Fruit fly (Drosophila melanogaster) whole organism, embryonic: ENCODE results near the gene CG43245.
A peak's percentile ranks its signal among the peaks of the same experiment; 100 is the strongest.

Source experiments
- Ada2b ChIP-seq: fragments of 200-800 bp; sonication (Bioruptor generic); IDR thresholded peaks from 2 replicates; pipeline ENCODE4 v1.3.6; 2022; ENCODE audit warnings: missing biosample characterization, missing genetic modification characterization
- Awh ChIP-seq: fragments of 200-800 bp; sonication (Bioruptor generic); IDR thresholded peaks from 2 replicates; pipeline ENCODE4, ENCODE4 v1.3.6; 2022; ENCODE audit warnings: missing biosample characterization, missing genetic modification characterization
- Bgb ChIP-seq: fragments of 200-800 bp; sonication (Bioruptor generic); IDR thresholded peaks from 2 replicates; pipeline ENCODE4 v1.3.6; 2022; ENCODE audit warnings: missing biosample characterization, missing genetic modification characterization; ENCODE audit not compliant: partially characterized antibody
- CG10321 ChIP-seq: fragments of 200-800 bp; sonication (Bioruptor generic); IDR thresholded peaks from 2 replicates; pipeline ENCODE4 v1.3.6; 2022; ENCODE audit warnings: missing biosample characterization, missing genetic modification characterization
- CG10431 ChIP-seq: fragments of 200-800 bp; sonication (Bioruptor generic); optimal IDR thresholded peaks from 3 replicates; lab custom pipeline; 2018; ENCODE audit warnings: missing biosample characterization, mild to moderate bottlenecking, missing genetic modification characterization
- CG11504 ChIP-seq: fragments of 200-800 bp; sonication (Bioruptor generic); optimal IDR thresholded peaks from 3 replicates; lab custom pipeline; 2019; ENCODE audit warnings: missing biosample characterization, mild to moderate bottlenecking, missing genetic modification characterization, moderate library complexity
- CG12744 ChIP-seq: fragments of 200-800 bp; sonication (Bioruptor generic); optimal IDR thresholded peaks from 2 replicates; lab custom pipeline; 2016; ENCODE audit warnings: missing biosample characterization, missing genetic modification characterization
- CG14710 ChIP-seq: fragments of 200-800 bp; sonication (Bioruptor generic); optimal IDR thresholded peaks from 3 replicates; lab custom pipeline; 2019; ENCODE audit warnings: missing biosample characterization, mild to moderate bottlenecking, missing genetic modification characterization, moderate library complexity
- CG14965 ChIP-seq: fragments of 200-800 bp; sonication (Bioruptor generic); optimal IDR thresholded peaks from 2 replicates; lab custom pipeline; 2016; ENCODE audit warnings: missing biosample characterization, missing genetic modification characterization, borderline replicate concordance
- CG17912 ChIP-seq: fragments of 200-800 bp; sonication (Bioruptor generic); optimal IDR thresholded peaks from 2 replicates; lab custom pipeline; 2018; ENCODE audit warnings: missing biosample characterization, mild to moderate bottlenecking, missing genetic modification characterization
- CG18764 ChIP-seq: fragments of 200-800 bp; sonication (Bioruptor generic); optimal IDR thresholded peaks from 3 replicates; lab custom pipeline; 2016; ENCODE audit warnings: missing biosample characterization, missing genetic modification characterization
- CG33213 ChIP-seq: fragments of 200-800 bp; sonication (Bioruptor generic); optimal IDR thresholded peaks from 3 replicates; lab custom pipeline; 2016; ENCODE audit warnings: missing biosample characterization, missing genetic modification characterization
- CG4328 ChIP-seq: fragments of 200-800 bp; sonication (Bioruptor generic); optimal IDR thresholded peaks from 3 replicates; lab custom pipeline; 2017; ENCODE audit warnings: missing biosample characterization, missing genetic modification reagents, missing genetic modification characterization
- CG5245 ChIP-seq: fragments of 200-800 bp; sonication (Bioruptor generic); optimal IDR thresholded peaks from 3 replicates; lab custom pipeline; 2016; ENCODE audit warnings: missing biosample characterization, missing genetic modification characterization
- CG6813 ChIP-seq: fragments of 200-800 bp; sonication (Bioruptor generic); optimal IDR thresholded peaks from 2 replicates; lab custom pipeline; 2017; ENCODE audit warnings: missing biosample characterization, missing genetic modification characterization, mild to moderate bottlenecking, moderate library complexity, missing genetic modification reagents
- CG7271 ChIP-seq: fragments of 200-800 bp; sonication (Bioruptor generic); optimal IDR thresholded peaks from 2 replicates; lab custom pipeline; 2018; ENCODE audit warnings: missing biosample characterization, mild to moderate bottlenecking, missing genetic modification characterization, moderate library complexity
- CG9437 ChIP-seq: fragments of 200-800 bp; sonication (Bioruptor generic); optimal IDR thresholded peaks from 2 replicates; lab custom pipeline; 2018; ENCODE audit warnings: missing biosample characterization, mild to moderate bottlenecking, missing genetic modification characterization
- CG9609 ChIP-seq: fragments of 200-800 bp; sonication (Bioruptor generic); optimal IDR thresholded peaks from 3 replicates; lab custom pipeline; 2016; ENCODE audit warnings: missing biosample characterization, missing genetic modification characterization
- CG9817 ChIP-seq: fragments of 200-800 bp; sonication (Bioruptor generic); optimal IDR thresholded peaks from 2 replicates; lab custom pipeline; 2018; ENCODE audit warnings: missing biosample characterization, mild to moderate bottlenecking, missing genetic modification characterization, moderate library complexity
- CTCF ChIP-seq: fragments of 200-800 bp; sonication (Bioruptor generic); optimal IDR thresholded peaks from 2 replicates; lab custom pipeline; 2017; ENCODE audit warnings: missing biosample characterization, mild to moderate bottlenecking, missing genetic modification characterization, moderate library complexity
- Chrac-16 ChIP-seq: fragments of 200-800 bp; sonication (Bioruptor generic); optimal IDR thresholded peaks from 3 replicates; lab custom pipeline; 2016; ENCODE audit warnings: missing biosample characterization, missing genetic modification characterization
- Fer3 ChIP-seq: fragments of 200-800 bp; sonication (Bioruptor generic); optimal IDR thresholded peaks from 2 replicates; lab custom pipeline; 2018; ENCODE audit warnings: missing biosample characterization, mild to moderate bottlenecking, missing genetic modification characterization, moderate library complexity
- HLH3B ChIP-seq: fragments of 200-800 bp; sonication (Bioruptor generic); IDR thresholded peaks from 2 replicates; pipeline ENCODE4 v1.3.6; 2022; ENCODE audit warnings: missing biosample characterization, missing genetic modification characterization
- Hand ChIP-seq: fragments of 200-800 bp; sonication (Bioruptor generic); optimal IDR thresholded peaks from 2 replicates; lab custom pipeline; 2017; ENCODE audit warnings: mild to moderate bottlenecking, missing biosample characterization, missing genetic modification reagents, missing genetic modification characterization
- Hr3 ChIP-seq: fragments of 200-800 bp; sonication (Bioruptor generic); optimal IDR thresholded peaks from 3 replicates; lab custom pipeline; 2016; ENCODE audit warnings: missing biosample characterization, missing genetic modification characterization
- Max ChIP-seq: fragments of 200-800 bp; sonication (Bioruptor generic); optimal IDR thresholded peaks from 2 replicates; lab custom pipeline; 2016; ENCODE audit warnings: missing biosample characterization, mild to moderate bottlenecking, missing genetic modification characterization
- Meics ChIP-seq: fragments of 200-800 bp; sonication (Bioruptor generic); optimal IDR thresholded peaks from 2 replicates; lab custom pipeline; 2017; ENCODE audit warnings: missing biosample characterization, mild to moderate bottlenecking, missing genetic modification characterization
- Ptx1 ChIP-seq: fragments of 200-800 bp; sonication (Bioruptor generic); IDR thresholded peaks from 2 replicates; pipeline ENCODE4 v1.3.6; 2022; ENCODE audit warnings: missing biosample characterization, missing genetic modification characterization
- Spps ChIP-seq: fragments of 200-800 bp; sonication (Bioruptor generic); optimal IDR thresholded peaks from 2 replicates; lab custom pipeline; 2018; ENCODE audit warnings: missing biosample characterization, mild to moderate bottlenecking, missing genetic modification characterization
- ase ChIP-seq: fragments of 200-800 bp; sonication (Bioruptor generic); IDR thresholded peaks from 3 replicates; pipeline ENCODE4 v1.3.6; 2022; ENCODE audit warnings: missing biosample characterization, missing genetic modification characterization
- br ChIP-seq: fragments of >200 bp; optimal IDR thresholded peaks from 2 replicates; lab custom pipeline; 2017
- caup ChIP-seq: fragments of 200-800 bp; sonication (Bioruptor generic); optimal IDR thresholded peaks from 3 replicates; lab custom pipeline; 2017; ENCODE audit warnings: missing biosample characterization, mild to moderate bottlenecking, missing genetic modification characterization, moderate library complexity; ENCODE audit not compliant: severe bottlenecking
- cg ChIP-seq: fragments of 200-800 bp; sonication (Bioruptor generic); optimal IDR thresholded peaks from 3 replicates; lab custom pipeline; 2019; ENCODE audit warnings: missing biosample characterization, mild to moderate bottlenecking, missing genetic modification characterization, moderate library complexity
- chm ChIP-seq: fragments of 200-800 bp; sonication (Bioruptor generic); IDR thresholded peaks from 2 replicates; pipeline ENCODE4 v1.3.6; 2022; ENCODE audit warnings: missing biosample characterization, missing genetic modification characterization
- cwo ChIP-seq: fragments of 200-800 bp; sonication (Bioruptor generic); optimal IDR thresholded peaks from 3 replicates; lab custom pipeline; 2017; ENCODE audit warnings: missing biosample characterization, missing genetic modification characterization, mild to moderate bottlenecking, moderate library complexity, missing genetic modification reagents
- eve ChIP-seq, 2 experiments: fragments of >200 bp; optimal IDR thresholded peaks; 2 replicates each; lab custom pipeline; 2017; ENCODE audit warnings: missing biosample characterization in 2 of 2, missing genetic modification characterization in 2 of 2
- gcm ChIP-seq: fragments of 200-800 bp; sonication (Bioruptor generic); optimal IDR thresholded peaks from 2 replicates; lab custom pipeline; 2019; ENCODE audit warnings: missing biosample characterization, mild to moderate bottlenecking, missing genetic modification characterization, moderate library complexity
- gem ChIP-seq: fragments of 200-800 bp; sonication (Bioruptor generic); optimal IDR thresholded peaks from 2 replicates; lab custom pipeline; 2019; ENCODE audit warnings: missing biosample characterization, mild to moderate bottlenecking, missing genetic modification characterization, moderate library complexity
- lab ChIP-seq: fragments of 200-800 bp; sonication (Bioruptor generic); optimal IDR thresholded peaks from 3 replicates; lab custom pipeline; 2017; ENCODE audit warnings: missing biosample characterization, missing genetic modification characterization, mild to moderate bottlenecking, moderate library complexity, missing genetic modification reagents
- lbe ChIP-seq: fragments of 200-800 bp; sonication (Bioruptor generic); optimal IDR thresholded peaks from 2 replicates; lab custom pipeline; 2016; ENCODE audit warnings: missing biosample characterization, mild to moderate bottlenecking, missing genetic modification characterization
- nerfin-1 ChIP-seq: fragments of 200-800 bp; sonication (Bioruptor generic); optimal IDR thresholded peaks from 3 replicates; lab custom pipeline; 2019; ENCODE audit warnings: missing biosample characterization, mild to moderate bottlenecking, missing genetic modification characterization, moderate library complexity
- nmo ChIP-seq: fragments of 200-800 bp; sonication (Bioruptor generic); optimal IDR thresholded peaks from 2 replicates; lab custom pipeline; 2018; ENCODE audit warnings: missing biosample characterization, mild to moderate bottlenecking, missing genetic modification characterization, moderate library complexity
- salm ChIP-seq: fragments of 200-800 bp; sonication (Bioruptor generic); optimal IDR thresholded peaks from 2 replicates; lab custom pipeline; 2018; ENCODE audit warnings: missing biosample characterization, mild to moderate bottlenecking, missing genetic modification characterization
- slou ChIP-seq: fragments of 200-800 bp; sonication (Bioruptor generic); optimal IDR thresholded peaks from 3 replicates; lab custom pipeline; 2016; ENCODE audit warnings: missing biosample characterization, missing genetic modification characterization
- tio ChIP-seq: fragments of 200-800 bp; sonication (Bioruptor generic); optimal IDR thresholded peaks from 2 replicates; lab custom pipeline; 2017; ENCODE audit warnings: missing biosample characterization, missing genetic modification characterization, inconsistent platforms
- tll ChIP-seq, 2 experiments: fragments of 200-800 bp in 1 of 2; fragments of >200 bp in 1 of 2; sonication (Bioruptor generic) in 1 of 2; optimal IDR thresholded peaks; 2 replicates each; lab custom pipeline; 2017 to 2019; ENCODE audit warnings: missing biosample characterization in 2 of 2, missing genetic modification characterization in 2 of 2, mild to moderate bottlenecking in 1 of 2, moderate library complexity in 1 of 2
- unpg ChIP-seq: fragments of 200-800 bp; sonication (Bioruptor generic); optimal IDR thresholded peaks from 3 replicates; lab custom pipeline; 2018; ENCODE audit warnings: missing biosample characterization, mild to moderate bottlenecking, missing genetic modification characterization, moderate library complexity
- vvl ChIP-seq: fragments of 200-800 bp; sonication (Bioruptor generic); IDR thresholded peaks from 2 replicates; pipeline ENCODE4 v1.3.6; 2022; ENCODE audit warnings: missing biosample characterization, missing genetic modification characterization
- z ChIP-seq: fragments of 200-800 bp; sonication (Bioruptor generic); IDR thresholded peaks from 3 replicates; pipeline ENCODE4 v1.3.6; 2022; ENCODE audit warnings: missing biosample characterization, missing genetic modification characterization

The CG43245 gene

DNA sequence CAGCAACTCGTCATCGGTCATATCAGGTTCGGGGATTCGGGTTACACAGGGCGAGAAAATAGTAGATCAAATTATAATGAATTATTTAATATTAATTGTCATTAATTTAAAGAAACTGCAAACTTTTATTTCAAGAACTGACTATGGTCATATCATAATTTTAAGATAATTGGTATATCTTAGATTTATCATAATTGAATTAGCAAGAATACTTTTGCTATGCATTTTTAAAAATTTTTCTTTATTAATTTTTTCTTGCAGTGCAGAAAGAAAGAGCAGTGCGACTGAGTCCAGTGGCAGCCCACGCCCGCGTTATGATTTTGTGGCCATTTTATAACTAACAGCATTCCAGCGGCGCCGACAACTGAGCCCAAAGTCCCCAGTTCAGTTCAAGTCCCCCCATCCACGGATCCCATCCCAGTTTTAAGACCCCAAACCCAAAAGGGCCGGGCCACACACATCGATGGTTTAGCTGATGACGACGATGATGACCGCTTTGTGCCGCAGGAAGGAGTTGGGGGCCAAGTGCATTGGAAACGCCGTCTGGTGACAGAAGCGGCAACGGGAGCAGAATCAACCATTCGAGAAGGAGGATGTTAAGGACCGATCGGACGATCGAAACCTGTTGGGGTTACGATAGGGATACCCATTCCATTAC lies 931 bp downstream of the CG43245 start (continued):
- TF ChIP-seq Fer3 (tag; lab: Kevin White, UChicago) (peak; percentile 27), HLH3B (GFP tag; lab: Robert Waterston, UW) (0 out of 2 replicates have a peak, but pooled peaks have one; percentile 38), CG12744 (GFP tag; lab: Kevin White, UChicago) (no peak), nmo (GFP tag; lab: Kevin White, UChicago) (peak; percentile 88), lbe (GFP tag; lab: Kevin White, UChicago) (peak; percentile 7), CG17912 (GFP tag; lab: Kevin White, UChicago) (no peak), Bgb (GFP tag; lab: Robert Waterston, UW) (no peak), tll (GFP tag; optimal IDR thresholded peaks at IDR 0.05; lab: Kevin White, UChicago) (no peak), Ada2b (GFP tag; lab: Robert Waterston, UW) (0 out of 2 replicates have a peak, but pooled peaks have one; percentile 10), Spps (tag; lab: Kevin White, UChicago) (peak; percentile 85), CG6813 (GFP tag; lab: Kevin White, UChicago) (peak; percentile 34), CG14710 (tag; lab: Kevin White, UChicago) (peak; percentile 67), slou (GFP tag; lab: Kevin White, UChicago) (no peak), CG4328 (GFP tag; lab: Kevin White, UChicago) (no peak), Hand (GFP tag; lab: Kevin White, UChicago) (no peak), gem (tag; lab: Kevin White, UChicago) (peak; percentile 87), lab (GFP tag; lab: Kevin White, UChicago) (peak; percentile 40), CG10431 (GFP tag; lab: Kevin White, UChicago) (peak; percentile 59), CG9437 (peak; percentile 24), CG33213 (GFP tag; lab: Kevin White, UChicago) (no peak), CTCF (no peak), Ptx1 (GFP tag; lab: Robert Waterston, UW) (peak; percentile 51), Hr3 (GFP tag; lab: Kevin White, UChicago) (peak; percentile 59), CG7271 (tag; lab: Kevin White, UChicago) (peak; percentile 52), vvl (GFP tag; lab: Robert Waterston, UW) (peak; percentile 76), cwo (GFP tag; lab: Kevin White, UChicago) (peak; percentile 26), eve (GFP tag; optimal IDR thresholded peaks at IDR 0.05; lab: Kevin White, UChicago) (peak in 1 of 2 experiments; percentile 70), CG10321 (GFP tag; lab: Robert Waterston, UW) (no peak), Awh (GFP tag; lab: Robert Waterston, UW) (0 out of 2 replicates have a peak, but pooled peaks have one; percentile 47), CG11504 (tag; lab: Kevin White, UChicago) (peak; percentile 78), CG9609 (GFP tag; lab: Kevin White, UChicago) (no peak), salm (tag; lab: Kevin White, UChicago) (peak; percentile 18), nerfin-1 (tag; lab: Kevin White, UChicago) (peak; percentile 72), chm (GFP tag; lab: Robert Waterston, UW) (no peak; the same call in 1 of the 2 replicates), Meics (GFP tag; lab: Kevin White, UChicago) (peak; percentile 45), ase (GFP tag; lab: Robert Waterston, UW) (peak; percentile 35; the same call in 1 of the 3 replicates), unpg (GFP tag; lab: Kevin White, UChicago) (peak; percentile 67), z (GFP tag; lab: Robert Waterston, UW) (peak; percentile 56; the same call in 1 of the 3 replicates), tio (peak; percentile 42), gcm (GFP tag; lab: Kevin White, UChicago) (peak; percentile 68), CG9817 (tag; lab: Kevin White, UChicago) (peak; percentile 6), caup (GFP tag; lab: Kevin White, UChicago) (peak; percentile 18), cg (GFP tag; lab: Kevin White, UChicago) (no peak), Chrac-16 (GFP tag; lab: Kevin White, UChicago) (peak; percentile 56), CG14965 (GFP tag; lab: Kevin White, UChicago) (no peak), br (lab: Kevin White, UChicago) (no peak), Max (GFP tag; lab: Kevin White, UChicago) (peak; percentile 18), CG18764 (GFP tag; lab: Kevin White, UChicago) (peak; percentile 33), CG5245 (GFP tag; lab: Kevin White, UChicago) (peak; percentile 30)
